Worm (Caenorhabditis elegans) whole organism, L4 larva: Measurements from ENCODE around the gene ZC513.14.
A peak's percentile ranks its signal among the peaks of the same experiment; 100 is the strongest.

Experiments used
- aly-2 ChIP-seq: sonication (generic microtip); optimal IDR thresholded peaks from 2 replicates; lab custom pipeline; 2018; ENCODE audit warnings: missing biosample characterization, missing genetic modification characterization
- ceh-44 ChIP-seq: fragments of 200-800 bp; sonication (Bioruptor generic); IDR thresholded peaks from 2 replicates; pipeline ENCODE4 v1.3.6; 2022; ENCODE audit warnings: missing genetic modification reagents, missing genetic modification characterization, missing compliant biosample characterization
- daf-16 ChIP-seq, 3 experiments: sonication (generic microtip); optimal IDR thresholded peaks; 2 replicates each; lab custom pipeline; 2016 to 2017; ENCODE audit warnings: missing genetic modification characterization in 3 of 3, missing genetic modification reagents in 3 of 3, mild to moderate bottlenecking in 2 of 3, missing compliant biosample characterization in 2 of 3, missing biosample characterization in 1 of 3, moderate library complexity in 1 of 3
- fos-1 ChIP-seq: fragments of 150-350 bp; optimal IDR thresholded peaks from 2 replicates; lab custom pipeline; 2014; ENCODE audit warnings: missing biosample characterization, missing genetic modification characterization
- lin-39 ChIP-seq: fragments of 150-350 bp; optimal IDR thresholded peaks from 2 replicates; lab custom pipeline; 2014; ENCODE audit warnings: missing biosample characterization, missing genetic modification reagents, missing genetic modification characterization
- mxl-2 ChIP-seq: fragments of 200-800 bp; sonication (Bioruptor generic); conservative IDR thresholded peaks from 2 replicates; pipeline ENCODE4 v1.3.6; 2022; ENCODE audit warnings: missing genetic modification reagents, missing genetic modification characterization, missing compliant biosample characterization
- pha-4 ChIP-seq, 2 experiments: fragments of 150-350 bp in 1 of 2; fragments of 200-800 bp in 1 of 2; sonication (Bioruptor generic) in 1 of 2; IDR thresholded peaks in 1 of 2; optimal IDR thresholded peaks in 1 of 2; 2 replicates each; pipeline versions ENCODE4 v1.3.6 to Lab custom; 2014 to 2022; ENCODE audit warnings: missing genetic modification characterization in 2 of 2, missing genetic modification reagents in 2 of 2, missing biosample characterization in 1 of 2, missing compliant biosample characterization in 1 of 2
- pqm-1 ChIP-seq: sonication (generic microtip); optimal IDR thresholded peaks from 2 replicates; lab custom pipeline; 2017; ENCODE audit warnings: missing biosample characterization, missing genetic modification characterization

DNA sequence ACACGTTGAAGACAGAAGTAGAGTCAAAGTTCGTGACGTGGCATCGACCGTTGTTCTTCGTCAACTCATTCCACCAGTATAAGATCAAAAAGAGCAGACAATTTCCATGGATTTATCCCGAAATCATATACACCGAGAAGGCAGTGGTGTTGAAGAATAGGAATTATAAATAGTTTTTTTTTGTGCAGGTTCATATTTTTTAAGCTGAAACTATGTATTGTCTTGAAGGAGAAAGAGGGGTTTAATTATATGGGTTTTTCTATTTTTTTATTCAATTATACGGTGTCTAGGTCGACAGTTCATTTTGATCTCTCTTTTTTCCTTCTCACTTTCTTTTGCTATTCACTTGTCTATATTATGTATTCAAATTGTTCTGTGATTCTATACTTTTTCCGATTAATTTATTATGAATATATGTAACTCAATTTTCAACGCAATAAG lies 3.3 kb upstream of the ZC513.14 start:
- TF ChIP-seq fos-1 (tag; lab: Kevin White, UChicago) = no peak
- TF ChIP-seq aly-2 (tag; lab: Kevin White, UChicago) = no peak
- 0 out of 2 replicates have a peak, but pooled peaks have one; percentile 9 for TF ChIP-seq pha-4 (GFP tag; IDR thresholded peaks at IDR 0.05; lab: Robert Waterston, UW)
- no peak for TF ChIP-seq pha-4 (tag; optimal IDR thresholded peaks at IDR 0.05; lab: Kevin White, UChicago)
- TF ChIP-seq lin-39 (tag; lab: Kevin White, UChicago) = no peak
- TF ChIP-seq daf-16 (GFP tag; optimal IDR thresholded peaks at IDR 0.05; lab: Kevin White, UChicago) = no peak
- TF ChIP-seq daf-16 (tag; optimal IDR thresholded peaks at IDR 0.05; lab: Kevin White, UChicago) = no peak
- no peak for TF ChIP-seq mxl-2
- TF ChIP-seq pqm-1 (tag; lab: Kevin White, UChicago) = no peak
- TF ChIP-seq ceh-44 (GFP tag; lab: Robert Waterston, UW) = no peak
